Fruit fly (Drosophila melanogaster) whole organism, embryonic: ENCODE data around the gene por.

ENCODE experiments used
- Awh ChIP-seq: fragments of 200-800 bp; sonication (Bioruptor generic); IDR thresholded peaks from 2 replicates; pipeline ENCODE4, ENCODE4 v1.3.6; 2022; ENCODE audit warnings: missing biosample characterization, missing genetic modification characterization
- CG10267 ChIP-seq: fragments of 200-800 bp; sonication (Bioruptor generic); optimal IDR thresholded peaks from 2 replicates; lab custom pipeline; 2018; ENCODE audit warnings: missing biosample characterization, mild to moderate bottlenecking, missing genetic modification characterization, moderate library complexity
- CG10366 ChIP-seq: fragments of 200-800 bp; sonication (Bioruptor generic); IDR thresholded peaks from 2 replicates; pipeline ENCODE4 v1.3.6; 2022; ENCODE audit warnings: missing biosample characterization, missing genetic modification characterization
- CG11456 ChIP-seq: fragments of 200-800 bp; sonication (Bioruptor generic); IDR thresholded peaks from 3 replicates; pipeline ENCODE4 v1.3.6; 2022; ENCODE audit warnings: missing biosample characterization, missing genetic modification characterization
- CG11696 ChIP-seq: fragments of 200-800 bp; sonication (Bioruptor generic); IDR thresholded peaks from 2 replicates; pipeline ENCODE4 v1.3.6; 2022; ENCODE audit warnings: missing biosample characterization, missing genetic modification characterization
- CG18262 ChIP-seq: fragments of 200-800 bp; optimal IDR thresholded peaks from 3 replicates; lab custom pipeline; 2019; ENCODE audit warnings: missing biosample characterization, mild to moderate bottlenecking, missing genetic modification characterization, moderate library complexity
- CG2678 ChIP-seq: fragments of 200-800 bp; sonication (Bioruptor generic); optimal IDR thresholded peaks from 3 replicates; lab custom pipeline; 2019; ENCODE audit warnings: missing biosample characterization, mild to moderate bottlenecking, missing genetic modification characterization, moderate library complexity
- CG2712 ChIP-seq: fragments of 200-800 bp; optimal IDR thresholded peaks from 3 replicates; lab custom pipeline; 2019; ENCODE audit warnings: missing biosample characterization, mild to moderate bottlenecking, missing genetic modification characterization, moderate library complexity
- CG32532 ChIP-seq: fragments of 200-800 bp; sonication (Bioruptor generic); IDR thresholded peaks from 2 replicates; pipeline ENCODE4 v1.3.6; 2022; ENCODE audit warnings: missing biosample characterization, missing genetic modification characterization
- CG4424 ChIP-seq: fragments of 200-800 bp; sonication (Bioruptor generic); optimal IDR thresholded peaks from 3 replicates; lab custom pipeline; 2016; ENCODE audit warnings: missing biosample characterization, missing genetic modification characterization
- CG6791 ChIP-seq: fragments of 200-800 bp; sonication (Bioruptor generic); IDR thresholded peaks from 3 replicates; pipeline ENCODE4 v1.3.6; 2022; ENCODE audit warnings: missing biosample characterization, missing genetic modification characterization; ENCODE audit not compliant: partially characterized antibody
- CG7372 ChIP-seq: fragments of 200-800 bp; sonication (Bioruptor generic); IDR thresholded peaks from 2 replicates; pipeline ENCODE4 v1.3.6; 2022; ENCODE audit warnings: missing biosample characterization, missing genetic modification characterization
- CG7839 ChIP-seq: fragments of 200-800 bp; sonication (Bioruptor generic); optimal IDR thresholded peaks from 3 replicates; lab custom pipeline; 2018; ENCODE audit warnings: missing biosample characterization, mild to moderate bottlenecking, missing genetic modification characterization, moderate library complexity
- CG8290 ChIP-seq, 3 experiments: fragments of 200-800 bp; sonication (Bioruptor generic); optimal IDR thresholded peaks; 2 replicates each; lab custom pipeline; 2016 to 2019; ENCODE audit warnings: missing biosample characterization in 3 of 3, missing genetic modification characterization in 3 of 3, mild to moderate bottlenecking in 2 of 3, moderate library complexity in 1 of 3
- CG9932 ChIP-seq: fragments of 200-800 bp; sonication (Bioruptor generic); IDR thresholded peaks from 2 replicates; pipeline ENCODE4 v1.3.6; 2022; ENCODE audit warnings: missing biosample characterization, missing genetic modification characterization
- Dbx ChIP-seq: fragments of 200-800 bp; sonication (Bioruptor generic); IDR thresholded peaks from 3 replicates; pipeline ENCODE4 v1.3.6; 2022; ENCODE audit warnings: missing biosample characterization, missing genetic modification characterization
- Dref ChIP-seq: fragments of 200-800 bp; sonication (Bioruptor generic); IDR thresholded peaks from 2 replicates; pipeline ENCODE4 v1.3.6; 2022; ENCODE audit warnings: missing biosample characterization, missing genetic modification characterization
- Drgx ChIP-seq: fragments of 200-800 bp; sonication (Bioruptor generic); IDR thresholded peaks from 2 replicates; pipeline ENCODE4 v1.3.6; 2022; ENCODE audit warnings: missing biosample characterization, missing genetic modification characterization
- Ets65A ChIP-seq: fragments of 200-800 bp; sonication (Bioruptor generic); peaks from one replicate; lab custom pipeline; 2016; ENCODE audit warnings: missing biosample characterization, missing genetic modification characterization
- Gug ChIP-seq: fragments of 200-800 bp; sonication (Bioruptor generic); IDR thresholded peaks from 4 replicates; pipeline ENCODE4 v1.3.6; 2022; ENCODE audit warnings: missing biosample characterization, missing genetic modification characterization
- HLH3B ChIP-seq: fragments of 200-800 bp; sonication (Bioruptor generic); IDR thresholded peaks from 2 replicates; pipeline ENCODE4 v1.3.6; 2022; ENCODE audit warnings: missing biosample characterization, missing genetic modification characterization
- Meics ChIP-seq: fragments of 200-800 bp; sonication (Bioruptor generic); optimal IDR thresholded peaks from 2 replicates; lab custom pipeline; 2017; ENCODE audit warnings: missing biosample characterization, mild to moderate bottlenecking, missing genetic modification characterization
- Mrtf ChIP-seq: fragments of 200-800 bp; sonication (Bioruptor generic); IDR thresholded peaks from 3 replicates; pipeline ENCODE4 v1.3.6; 2022; ENCODE audit warnings: missing biosample characterization, missing genetic modification characterization
- Nf-YB ChIP-seq: fragments of 200-800 bp; sonication (Bioruptor generic); optimal IDR thresholded peaks from 3 replicates; lab custom pipeline; 2019; ENCODE audit warnings: missing biosample characterization, mild to moderate bottlenecking, missing genetic modification characterization, moderate library complexity
- Nf-YC ChIP-seq: fragments of 200-800 bp; optimal IDR thresholded peaks from 3 replicates; lab custom pipeline; 2019; ENCODE audit warnings: missing biosample characterization, mild to moderate bottlenecking, missing genetic modification characterization, moderate library complexity
- Ptx1 ChIP-seq: fragments of 200-800 bp; sonication (Bioruptor generic); IDR thresholded peaks from 2 replicates; pipeline ENCODE4 v1.3.6; 2022; ENCODE audit warnings: missing biosample characterization, missing genetic modification characterization
- Rfx ChIP-seq: fragments of 200-800 bp; sonication (Bioruptor generic); IDR thresholded peaks from 2 replicates; pipeline ENCODE4 v1.3.6; 2022; ENCODE audit warnings: missing biosample characterization, missing genetic modification characterization
- Sox100B ChIP-seq: fragments of 200-800 bp; sonication (Bioruptor generic); optimal IDR thresholded peaks from 3 replicates; lab custom pipeline; 2018; ENCODE audit warnings: missing biosample characterization, mild to moderate bottlenecking, missing genetic modification characterization
- Xrp1 ChIP-seq: fragments of 200-800 bp; sonication (Bioruptor generic); IDR thresholded peaks from 2 replicates; pipeline ENCODE4 v1.3.6; 2022; ENCODE audit warnings: missing biosample characterization, missing genetic modification characterization
- abd-A ChIP-seq: fragments of 200-800 bp; sonication (Bioruptor generic); optimal IDR thresholded peaks from 3 replicates; lab custom pipeline; 2019; ENCODE audit warnings: missing biosample characterization, mild to moderate bottlenecking, missing genetic modification characterization, moderate library complexity
- ara ChIP-seq: fragments of 200-800 bp; sonication (Bioruptor generic); IDR thresholded peaks from 2 replicates; pipeline ENCODE4 v1.3.6; 2022; ENCODE audit warnings: missing biosample characterization, missing genetic modification characterization
- ase ChIP-seq: fragments of 200-800 bp; sonication (Bioruptor generic); IDR thresholded peaks from 3 replicates; pipeline ENCODE4 v1.3.6; 2022; ENCODE audit warnings: missing biosample characterization, missing genetic modification characterization
- chinmo ChIP-seq: fragments of 200-800 bp; sonication (Bioruptor generic); IDR thresholded peaks from 4 replicates; pipeline ENCODE4 v1.3.6; 2022; ENCODE audit warnings: missing biosample characterization, missing genetic modification characterization; ENCODE audit not compliant: partially characterized antibody
- chm ChIP-seq: fragments of 200-800 bp; sonication (Bioruptor generic); IDR thresholded peaks from 2 replicates; pipeline ENCODE4 v1.3.6; 2022; ENCODE audit warnings: missing biosample characterization, missing genetic modification characterization
- ci ChIP-seq: fragments of 200-800 bp; sonication (Bioruptor generic); IDR thresholded peaks from 3 replicates; pipeline ENCODE4 v1.3.6; 2022; ENCODE audit warnings: missing biosample characterization, missing genetic modification characterization
- dimm ChIP-seq: fragments of 200-800 bp; sonication (Bioruptor generic); IDR thresholded peaks from 2 replicates; pipeline ENCODE4 v1.3.6; 2022; ENCODE audit warnings: missing biosample characterization, missing genetic modification characterization
- dmrt99B ChIP-seq: fragments of 200-800 bp; sonication (Bioruptor generic); optimal IDR thresholded peaks from 2 replicates; lab custom pipeline; 2018; ENCODE audit warnings: missing biosample characterization, mild to moderate bottlenecking, missing genetic modification characterization, moderate library complexity
- gce ChIP-seq: fragments of 200-800 bp; sonication (Bioruptor generic); IDR thresholded peaks from 3 replicates; pipeline ENCODE4 v1.3.6; 2022; ENCODE audit warnings: missing biosample characterization, missing genetic modification characterization
- hkb ChIP-seq, 2 experiments: fragments of 200-800 bp in 1 of 2; fragments of >200 bp in 1 of 2; sonication (Bioruptor generic) in 1 of 2; IDR thresholded peaks in 1 of 2; optimal IDR thresholded peaks in 1 of 2; 2 replicates each; pipeline versions ENCODE4 v1.3.6 to Lab custom; 2017 to 2022; ENCODE audit warnings: missing biosample characterization in 1 of 2, missing genetic modification characterization in 1 of 2
- ind ChIP-seq: fragments of 200-800 bp; sonication (Bioruptor generic); optimal IDR thresholded peaks from 3 replicates; lab custom pipeline; 2016; ENCODE audit warnings: missing biosample characterization, missing genetic modification characterization
- pan ChIP-seq, 4 experiments: fragments of >200 bp in 3 of 4; fragments of 200-800 bp in 1 of 4; sonication (Bioruptor generic) in 1 of 4; optimal IDR thresholded peaks in 3 of 4; IDR thresholded peaks in 1 of 4; 2 replicates each; pipeline versions ENCODE4 v1.3.6 to Lab custom; 2017 to 2022; ENCODE audit warnings: missing biosample characterization in 2 of 4, missing genetic modification characterization in 2 of 4, mixed read lengths in 1 of 4
- phol ChIP-seq: fragments of 200-800 bp; sonication (Bioruptor generic); optimal IDR thresholded peaks from 3 replicates; lab custom pipeline; 2018; ENCODE audit warnings: missing biosample characterization, mild to moderate bottlenecking, missing genetic modification characterization, moderate library complexity
- prd ChIP-seq, 3 experiments: fragments of >200 bp in 2 of 3; fragments of 200-800 bp in 1 of 3; sonication (Bioruptor generic) in 1 of 3; optimal IDR thresholded peaks in 2 of 3; IDR thresholded peaks in 1 of 3; 2 replicates in 2 of 3; 3 replicates in 1 of 3; pipeline versions ENCODE4 v1.3.6 to Lab custom; 2017 to 2022; ENCODE audit warnings: missing biosample characterization in 1 of 3, missing genetic modification characterization in 1 of 3
- ranshi ChIP-seq: fragments of 200-800 bp; sonication (Bioruptor generic); IDR thresholded peaks from 2 replicates; pipeline ENCODE4 v1.3.6; 2022; ENCODE audit warnings: missing biosample characterization, missing genetic modification characterization
- scrt ChIP-seq: fragments of 200-800 bp; sonication (Bioruptor generic); optimal IDR thresholded peaks from 2 replicates; lab custom pipeline; 2018; ENCODE audit warnings: missing biosample characterization, mild to moderate bottlenecking, missing genetic modification characterization, moderate library complexity
- sens ChIP-seq: fragments of 200-800 bp; sonication (Bioruptor generic); peaks from one replicate; lab custom pipeline; 2016; ENCODE audit warnings: missing biosample characterization, missing genetic modification characterization
- sisA ChIP-seq: fragments of 200-800 bp; sonication (Bioruptor generic); IDR thresholded peaks from 2 replicates; pipeline ENCODE4 v1.3.6; 2022; ENCODE audit warnings: missing biosample characterization, missing genetic modification characterization
- toy ChIP-seq: fragments of 200-800 bp; sonication (Bioruptor generic); IDR thresholded peaks from 2 replicates; pipeline ENCODE4 v1.3.6; 2022; ENCODE audit warnings: missing biosample characterization, missing genetic modification characterization

por gene

DNA sequence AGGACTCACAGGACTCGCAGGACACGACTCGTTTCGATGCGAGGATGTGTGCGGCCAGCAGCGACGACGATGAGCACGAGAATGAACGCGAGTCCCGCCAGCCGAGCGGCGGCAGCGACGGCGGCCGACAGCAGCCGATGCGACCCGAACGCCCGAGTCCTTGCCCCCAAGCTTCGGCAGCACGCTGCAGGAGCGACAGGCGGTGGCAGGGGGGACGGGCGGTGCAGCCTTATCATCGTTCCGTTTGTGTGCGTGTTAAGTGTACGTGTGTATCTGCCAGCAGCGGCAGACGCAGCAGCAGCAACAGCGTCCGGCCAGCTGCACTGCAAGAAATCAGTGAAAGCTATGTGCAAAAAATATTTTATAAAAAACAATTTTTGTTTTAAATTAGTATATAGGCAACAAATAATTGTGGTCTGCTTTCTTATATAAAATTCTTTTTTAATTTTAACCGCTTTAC, 23.5 kb downstream of the por start, which contains the start of gene kairos (continued):
- TF ChIP-seq ranshi (GFP tag; lab: Robert Waterston, UW) (0 out of 2 replicates have a peak, but pooled peaks have one; percentile 24), Meics (GFP tag; lab: Kevin White, UChicago) (peak; percentile 26), Ets65A (GFP tag; lab: Kevin White, UChicago) (peak; percentile 4), dmrt99B (peak; percentile 40), CG2678 (peak; percentile 39), Ptx1 (GFP tag; lab: Robert Waterston, UW) (peak; percentile 41; the same call in 1 of the 2 replicates), abd-A (peak; percentile 1), Dbx (no peak), hkb (optimal IDR thresholded peaks at IDR 0.05; lab: Kevin White, UChicago) (no peak), hkb (GFP tag; IDR thresholded peaks at IDR 0.05; lab: Robert Waterston, UW) (peak; percentile 48; the same call in 1 of the 2 replicates), Awh (GFP tag; lab: Robert Waterston, UW) (no peak), CG9932 (GFP tag; lab: Robert Waterston, UW) (peak; percentile 32; the same call in 1 of the 2 replicates), HLH3B (GFP tag; lab: Robert Waterston, UW) (peak; percentile 40), scrt (GFP tag; lab: Kevin White, UChicago) (peak; percentile 67), ind (GFP tag; lab: Kevin White, UChicago) (peak; percentile 7), CG18262 (tag; lab: Kevin White, UChicago) (peak; percentile 8), gce (GFP tag; lab: Robert Waterston, UW) (no peak), Dref (GFP tag; lab: Robert Waterston, UW) (0 out of 2 replicates have a peak, but pooled peaks have one; percentile 5), CG7839 (tag; lab: Kevin White, UChicago) (peak; percentile 37), Nf-YC (tag; lab: Kevin White, UChicago) (peak; percentile 26), CG7372 (GFP tag; lab: Robert Waterston, UW) (peak; percentile 23; the same call in 1 of the 2 replicates), CG6791 (GFP tag; lab: Robert Waterston, UW) (no peak), toy (GFP tag; lab: Robert Waterston, UW) (peak; percentile 7; the same call in 1 of the 2 replicates), CG8290 (GFP tag; optimal IDR thresholded peaks at IDR 0.05; lab: Kevin White, UChicago) (no peak), CG8290 (tag; optimal IDR thresholded peaks at IDR 0.05; lab: Kevin White, UChicago) (peak in 1 of 2 experiments; percentile 32), Mrtf (0 out of 3 replicates have a peak, but pooled peaks have one; percentile 17), CG10366 (0 out of 2 replicates have a peak, but pooled peaks have one; percentile 15), CG32532 (peak; percentile 30; the same call in 1 of the 2 replicates), CG10267 (tag; lab: Kevin White, UChicago) (peak; percentile 20), sisA (peak; percentile 53; the same call in 1 of the 2 replicates), sens (GFP tag; lab: Kevin White, UChicago) (peak; percentile 58), phol (tag; lab: Kevin White, UChicago) (peak; percentile 45), Drgx (GFP tag; lab: Robert Waterston, UW) (0 out of 2 replicates have a peak, but pooled peaks have one; percentile 24), dimm (GFP tag; lab: Robert Waterston, UW) (peak; percentile 20; the same call in 1 of the 2 replicates), CG11696 (no peak), pan (optimal IDR thresholded peaks at IDR 0.05; lab: Kevin White, UChicago) (no peak), pan (GFP tag; optimal IDR thresholded peaks at IDR 0.05 in 1 of 2, IDR thresholded peaks at IDR 0.05 in 1 of 2) (peak in 1 of 2 experiments; percentile 61), CG11456 (GFP tag; lab: Robert Waterston, UW) (0 out of 3 replicates have a peak, but pooled peaks have one; percentile 34), ase (no peak), Sox100B (GFP tag; lab: Kevin White, UChicago) (peak; percentile 31), prd (optimal IDR thresholded peaks at IDR 0.05; lab: Kevin White, UChicago) (no peak), prd (GFP tag; IDR thresholded peaks at IDR 0.05; lab: Robert Waterston, UW) (peak; percentile 49; the same call in 2 of the 3 replicates), Nf-YB (GFP tag; lab: Kevin White, UChicago) (no peak), chinmo (GFP tag; lab: Robert Waterston, UW) (0 out of 4 replicates have a peak, but pooled peaks have one; percentile 53), chm (no peak), Gug (GFP tag; lab: Robert Waterston, UW) (no peak), Rfx (0 out of 2 replicates have a peak, but pooled peaks have one; percentile 27), ci (GFP tag; lab: Robert Waterston, UW) (peak; percentile 48; the same call in 1 of the 3 replicates), CG2712 (tag; lab: Kevin White, UChicago) (peak; percentile 27), Xrp1 (GFP tag; lab: Robert Waterston, UW) (peak; percentile 40; the same call in 1 of the 2 replicates), CG4424 (GFP tag; lab: Kevin White, UChicago) (peak; percentile 36), ara (GFP tag; lab: Robert Waterston, UW) (0 out of 2 replicates have a peak, but pooled peaks have one; percentile 23)
- TF ChIP-seq, all 482 proteins: peak for 76
